Fruit fly (Drosophila melanogaster): ENCODE data around the gene Surf6.
A peak's percentile ranks its signal among the peaks of the same experiment; 100 is the strongest.

Surf6 gene

DNA sequence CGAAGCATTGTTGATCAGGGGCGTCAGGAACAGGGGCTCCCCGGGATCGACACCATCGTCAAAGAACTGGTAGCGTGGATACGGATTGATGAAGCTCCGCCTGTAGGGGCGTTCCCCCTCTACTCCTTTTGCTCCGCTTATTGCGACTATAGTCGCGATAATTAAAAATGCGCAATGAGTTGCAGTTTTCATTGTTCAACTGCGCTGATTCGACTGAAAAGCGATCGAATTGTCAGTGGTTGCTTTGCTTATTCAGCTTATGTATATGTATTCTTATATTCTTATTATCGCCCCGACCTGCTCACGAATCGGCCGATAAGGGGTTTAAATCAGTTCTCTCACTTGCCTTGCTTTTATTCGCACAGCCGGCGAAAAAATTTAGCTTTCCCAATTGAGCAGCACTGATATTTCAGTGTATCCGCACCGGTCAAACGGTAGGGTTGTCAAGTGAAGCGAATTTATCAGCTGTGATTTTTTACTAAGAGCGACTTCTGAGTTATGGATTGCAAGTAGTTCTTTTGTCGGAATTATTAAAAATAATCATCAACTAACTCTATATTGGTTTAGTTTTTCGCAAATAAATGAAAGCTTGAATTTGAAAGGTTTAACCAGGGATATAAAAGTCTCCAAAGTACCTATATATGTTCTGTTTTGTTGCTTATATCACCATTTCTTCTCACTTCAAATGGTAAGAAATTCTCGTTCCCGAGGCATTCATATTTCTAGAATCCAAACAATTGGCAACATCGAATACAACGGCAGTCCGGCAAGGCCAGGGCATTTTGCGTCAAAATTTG is 40.5 kb downstream of the Surf6 start, which contains the start of the genes CG4572 and CG4686 (continued):
- TF ChIP-seq tio (GFP tag; optimal IDR thresholded peaks at IDR 0.05) (peak; percentile 72), CG10209 (GFP tag; optimal IDR thresholded peaks at IDR 0.05) (peak; percentile 63), CG7987 (GFP tag; optimal IDR thresholded peaks at IDR 0.05) (peak; percentile 7), p53 (GFP tag; optimal IDR thresholded peaks at IDR 0.05) (peak; percentile 43), CG14050 (GFP tag; IDR thresholded peaks at IDR 0.05) (peak; percentile 61), ranshi (GFP tag; IDR thresholded peaks at IDR 0.05) (peak; percentile 60; the same call in 1 of the 2 replicates), H2.0 (GFP tag; IDR thresholded peaks at IDR 0.05) (no peak; the same call in 1 of the 2 replicates), ttk (GFP tag; IDR thresholded peaks at IDR 0.05) (peak; percentile 61; the same call in 1 of the 2 replicates), Nf-YB (GFP tag; optimal IDR thresholded peaks at IDR 0.05) (peak; percentile 28), CG43689 (GFP tag; IDR thresholded peaks at IDR 0.05) (peak; percentile 16; the same call in 1 of the 2 replicates), CG15479 (GFP tag; optimal IDR thresholded peaks at IDR 0.05) (no peak), grn (GFP tag; optimal IDR thresholded peaks at IDR 0.05) (peak; percentile 13), Lim3 (GFP tag; IDR thresholded peaks at IDR 0.05) (no peak), Meics (GFP tag; optimal IDR thresholded peaks at IDR 0.05) (peak; percentile 81), bbx (GFP tag; IDR thresholded peaks at IDR 0.05; ENCODE audit: partially characterized antibody) (no peak), Fer2 (tag; optimal IDR thresholded peaks at IDR 0.05) (peak; percentile 50), CG13894 (tag; optimal IDR thresholded peaks at IDR 0.05) (peak; percentile 55), seq (GFP tag; IDR thresholded peaks at IDR 0.05) (0 out of 2 replicates have a peak, but pooled peaks have one; percentile 37), CG15011 (GFP tag; optimal IDR thresholded peaks at IDR 0.05) (peak; percentile 40), CG1792 (GFP tag; optimal IDR thresholded peaks at IDR 0.05) (peak; percentile 36), Hsf (GFP tag; optimal IDR thresholded peaks at IDR 0.05) (peak; percentile 83), CG15696 (tag; optimal IDR thresholded peaks at IDR 0.05) (peak; percentile 87), unc-4 (GFP tag; IDR thresholded peaks at IDR 0.05; ENCODE audit: partially characterized antibody) (0 out of 2 replicates have a peak, but pooled peaks have one; percentile 39), dm (GFP tag; optimal IDR thresholded peaks at IDR 0.05) (peak; percentile 74), CG7556 (GFP tag; optimal IDR thresholded peaks at IDR 0.05) (peak; percentile 70), Dref (GFP tag; IDR thresholded peaks at IDR 0.05) (peak; percentile 23; the same call in 1 of the 2 replicates), lov (optimal IDR thresholded peaks at IDR 0.05) (no peak), lov (GFP tag; IDR thresholded peaks at IDR 0.05) (no peak), CG11696 (GFP tag; IDR thresholded peaks at IDR 0.05) (no peak; the same call in none of the 2 replicates), sr (GFP tag; IDR thresholded peaks at IDR 0.05) (peak; percentile 5; the same call in 1 of the 3 replicates), pfk (GFP tag; optimal IDR thresholded peaks at IDR 0.05) (no peak), Mes4 (GFP tag; optimal IDR thresholded peaks at IDR 0.05) (peak; percentile 74), CG6254 (GFP tag; optimal IDR thresholded peaks at IDR 0.05) (no peak), MESR4 (GFP tag; optimal IDR thresholded peaks at IDR 0.05) (no peak), D (optimal IDR thresholded peaks at IDR 0.05) (no peak), D (GFP tag; optimal IDR thresholded peaks at IDR 0.05) (peak; percentile 54), Dek (tag; optimal IDR thresholded peaks at IDR 0.05) (peak; percentile 72), hkb (optimal IDR thresholded peaks at IDR 0.05) (peak; percentile 65), hkb (GFP tag; IDR thresholded peaks at IDR 0.05) (peak; percentile 63), CG14441 (GFP tag; IDR thresholded peaks at IDR 0.05) (peak; percentile 76), Mrtf (GFP tag; IDR thresholded peaks at IDR 0.05) (no peak; the same call in 2 of the 3 replicates), Hey (tag; optimal IDR thresholded peaks at IDR 0.05) (peak; percentile 47), en (GFP tag; optimal IDR thresholded peaks at IDR 0.05) (peak; percentile 44), sens (GFP tag) (peak; percentile 95), vfl (GFP tag; optimal IDR thresholded peaks at IDR 0.05) (peak; percentile 74), Abd-B (GFP tag; optimal IDR thresholded peaks at IDR 0.05) (peak; percentile 92), CG18262 (tag; optimal IDR thresholded peaks at IDR 0.05) (no peak), CG16779 (GFP tag; IDR thresholded peaks at IDR 0.05) (no peak), Dfd (GFP tag; optimal IDR thresholded peaks at IDR 0.05) (no peak), CG9727 (GFP tag; optimal IDR thresholded peaks at IDR 0.05) (peak; percentile 63)
